Worm (Caenorhabditis elegans) whole organism, midembryonic: ENCODE measurements around the gene W05B10.6.

ENCODE experiments used
- T22C8.4 ChIP-seq: fragments of 200-800 bp; sonication (Bioruptor generic); IDR thresholded peaks from 2 replicates; pipeline ENCODE4 v1.3.6; 2022; ENCODE audit warnings: missing genetic modification characterization, missing compliant biosample characterization
- cog-1 ChIP-seq: sonication (generic microtip); optimal IDR thresholded peaks from 2 replicates; lab custom pipeline; 2016; ENCODE audit warnings: missing genetic modification characterization, missing compliant biosample characterization
- flt-1 ChIP-seq: fragments of 200-800 bp; sonication (Bioruptor generic); IDR thresholded peaks from 2 replicates; pipeline ENCODE4 v1.3.6; 2022; ENCODE audit warnings: missing genetic modification characterization, missing compliant biosample characterization
- klf-2 ChIP-seq: fragments of 200-800 bp; sonication (Bioruptor generic); conservative IDR thresholded peaks from 2 replicates; pipeline ENCODE4 v1.3.6; 2022; ENCODE audit warnings: missing genetic modification reagents, missing genetic modification characterization, missing compliant biosample characterization
- med-1 ChIP-seq: sonication (generic microtip); optimal IDR thresholded peaks from 2 replicates; lab custom pipeline; 2017; ENCODE audit warnings: missing genetic modification characterization, mild to moderate bottlenecking, missing compliant biosample characterization, antibody characterized with exemption, missing genetic modification reagents; ENCODE audit not compliant: insufficient read depth
- ref-1 ChIP-seq: fragments of 200-800 bp; sonication (Bioruptor generic); conservative IDR thresholded peaks from 2 replicates; pipeline ENCODE4 v1.3.6; 2022; ENCODE audit warnings: missing genetic modification reagents, missing genetic modification characterization, missing compliant biosample characterization
- tab-1 ChIP-seq: fragments of 200-800 bp; sonication (Bioruptor generic); IDR thresholded peaks from 2 replicates; pipeline ENCODE4 v1.3.6; 2022; ENCODE audit warnings: missing genetic modification characterization, missing compliant biosample characterization
- ztf-23 ChIP-seq: fragments of 200-800 bp; sonication (Bioruptor generic); IDR thresholded peaks from 2 replicates; pipeline ENCODE4 v1.3.6; 2022; ENCODE audit warnings: missing genetic modification reagents, missing genetic modification characterization, missing compliant biosample characterization
- ztf-29 ChIP-seq: fragments of 200-800 bp; sonication (Bioruptor generic); IDR thresholded peaks from 2 replicates; pipeline ENCODE4 v1.3.6; 2022; ENCODE audit warnings: missing genetic modification reagents, missing genetic modification characterization, missing compliant biosample characterization

Gene W05B10.6

ce11 chrV:12635218-12635617 lies 22.8 kb downstream of the W05B10.6 start:
- TF ChIP-seq cog-1 (tag; lab: Kevin White, UChicago) (no peak), ztf-29 (no peak), ref-1 (GFP tag; lab: Robert Waterston, UW) (no peak), flt-1 (GFP tag; lab: Robert Waterston, UW) (no peak)

DNA sequence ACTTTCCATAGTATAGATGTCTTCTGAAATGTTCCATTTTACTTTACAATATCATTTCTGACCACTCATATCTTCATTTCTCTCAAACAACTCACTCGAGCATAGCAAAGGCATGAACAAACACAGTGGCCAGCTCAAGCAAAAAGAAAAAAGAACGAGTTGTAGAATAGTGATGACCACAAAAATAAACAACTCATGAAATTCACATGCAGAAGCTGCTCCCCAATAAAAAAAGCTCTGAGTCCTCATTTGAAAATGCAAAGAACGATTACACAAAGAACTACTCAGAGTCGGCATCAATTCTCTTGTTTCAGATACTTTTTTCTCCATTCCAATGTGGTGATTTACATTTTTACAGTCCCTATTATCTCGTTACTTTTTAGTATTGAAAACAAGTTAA lies 23.3 kb downstream of the W05B10.6 start:
- TF ChIP-seq ztf-23, result no peak
- TF ChIP-seq tab-1 (GFP tag; lab: Robert Waterston, UW), result no peak
- no peak for TF ChIP-seq flt-1 (GFP tag; lab: Robert Waterston, UW)
- TF ChIP-seq ref-1 (GFP tag; lab: Robert Waterston, UW), result no peak
- no peak for TF ChIP-seq klf-2 (GFP tag; lab: Robert Waterston, UW)
- no peak for TF ChIP-seq cog-1 (tag; lab: Kevin White, UChicago)

ce11 chrV:12634050-12634449 lies 24.0 kb downstream of the W05B10.6 start:
- no peak for TF ChIP-seq med-1 (GFP tag; lab: Kevin White, UChicago)

DNA sequence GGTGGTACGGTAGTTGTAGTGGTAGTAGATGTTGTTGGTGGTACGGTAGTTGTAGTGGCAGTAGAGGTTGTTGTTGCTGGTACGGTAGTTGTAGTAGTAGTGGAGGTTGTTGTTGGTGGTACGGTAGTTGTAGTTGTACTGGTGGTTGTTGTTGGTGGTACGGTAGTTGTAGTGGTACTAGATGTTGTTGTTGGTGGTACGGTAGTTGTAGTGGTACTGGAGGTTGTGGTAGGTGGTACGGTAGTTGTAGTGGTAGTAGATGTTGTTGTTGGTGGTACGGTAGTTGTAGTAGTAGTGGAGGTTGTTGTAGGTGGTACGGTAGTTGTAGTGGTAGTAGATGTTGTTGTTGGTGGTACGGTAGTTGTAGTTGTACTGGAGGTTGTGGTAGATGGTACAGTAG lies 25.0 kb downstream of the W05B10.6 start:
- TF ChIP-seq T22C8.4, result no peak
- no peak for TF ChIP-seq ref-1 (GFP tag; lab: Robert Waterston, UW)
- no peak for TF ChIP-seq klf-2 (GFP tag; lab: Robert Waterston, UW)
- 0 out of 2 replicates have a peak, but pooled peaks have one; percentile 14 for TF ChIP-seq flt-1 (GFP tag; lab: Robert Waterston, UW)
- TF ChIP-seq ztf-23, result 0 out of 2 replicates have a peak, but pooled peaks have one; percentile 61
- no peak for TF ChIP-seq ztf-29
- TF ChIP-seq tab-1 (GFP tag; lab: Robert Waterston, UW), result no peak
- no peak for TF ChIP-seq cog-1 (tag; lab: Kevin White, UChicago)

DNA sequence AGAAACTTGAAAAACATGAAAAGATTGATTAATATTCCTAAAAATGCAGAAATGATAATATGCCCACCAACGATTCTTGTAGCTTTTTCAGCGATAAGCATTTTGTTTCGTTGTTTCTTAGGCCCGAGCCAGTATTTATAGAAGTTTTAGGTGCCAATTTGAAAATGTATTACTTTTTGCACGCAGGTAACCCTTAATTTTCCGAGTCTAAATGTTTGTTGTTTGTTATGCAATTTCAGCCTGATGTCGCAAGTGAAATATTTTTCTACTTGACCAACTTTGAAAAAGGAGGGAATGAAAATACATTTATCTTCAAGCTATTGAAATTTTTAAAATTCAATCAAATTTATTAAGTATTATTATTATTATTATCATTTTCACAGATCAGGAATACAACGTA lies 26.0 kb downstream of the W05B10.6 start, which contains the start of gene srx-113:
Gene srx-113, minus strand, starts transcription at position 101 of the 400 bp plus-strand sequence.
- no peak for TF ChIP-seq ztf-23
- no peak for TF ChIP-seq T22C8.4
- no peak for TF ChIP-seq flt-1 (GFP tag; lab: Robert Waterston, UW)
- no peak for TF ChIP-seq ref-1 (GFP tag; lab: Robert Waterston, UW)
- TF ChIP-seq med-1 (GFP tag; lab: Kevin White, UChicago), result no peak

DNA sequence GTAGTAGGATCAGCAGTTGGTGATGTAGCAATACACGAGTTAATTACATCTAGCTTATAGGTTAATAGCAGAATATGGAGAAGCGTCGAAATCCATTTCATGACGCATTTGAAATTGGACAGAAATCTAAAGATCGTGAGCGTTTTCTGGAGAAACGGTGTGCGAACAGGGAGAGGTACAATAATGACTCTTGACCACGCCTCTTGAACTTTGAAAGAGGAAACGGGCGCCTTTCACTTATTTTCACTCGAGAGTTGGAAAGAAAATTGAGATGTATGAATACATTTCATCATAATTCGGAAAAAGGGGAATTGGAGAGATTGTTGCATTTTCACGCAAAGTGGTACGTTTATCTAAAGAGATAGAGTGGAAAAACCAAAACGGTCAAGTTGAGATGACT lies 28.3 kb downstream of the W05B10.6 start, which contains the start of gene F56H9.6:
Gene F56H9.6, minus strand, starts transcription at position 101 of the 400 bp plus-strand sequence.
- TF ChIP-seq cog-1 (tag; lab: Kevin White, UChicago), result no peak

DNA sequence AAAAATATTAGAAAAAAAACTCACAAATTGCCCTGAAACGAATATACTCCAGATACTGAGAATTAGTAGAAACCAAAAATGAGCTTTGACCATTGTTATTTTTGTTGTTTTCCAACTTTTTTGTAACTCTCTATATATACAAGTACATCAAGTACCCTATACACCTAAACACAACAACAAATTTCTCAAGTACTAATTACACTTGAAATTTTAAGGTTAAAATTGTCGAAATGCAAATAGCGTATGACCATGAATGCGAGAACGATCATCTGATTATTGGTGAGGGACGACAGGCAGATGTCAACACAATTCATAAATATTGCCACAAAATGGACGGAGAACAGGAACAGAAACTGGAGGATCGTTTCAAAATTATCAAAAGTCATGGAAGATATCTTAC lies 33.7 kb downstream of the W05B10.6 start, which contains the start of gene F56H9.9:
Gene F56H9.9, minus strand, starts transcription at position 101 of the 400 bp plus-strand sequence.
- TF ChIP-seq ref-1 (GFP tag; lab: Robert Waterston, UW), result no peak

- TF ChIP-seq cog-1 (tag; lab: Kevin White, UChicago), result no peak
Observed at ce11 chrV:12612118-12612517, 45.9 kb downstream of the W05B10.6 start, which contains the start of gene cyc-2.2. TSS of gene cyc-2.2 (minus strand) at chrV:12612218.

ce11 chrV:12611029-12611428 lies 47.0 kb downstream of the W05B10.6 start, which contains the start of gene cubn-1:
TSS of gene cubn-1 (plus strand) at chrV:12611329.
- no peak for TF ChIP-seq ref-1 (GFP tag; lab: Robert Waterston, UW)
- no peak for TF ChIP-seq med-1 (GFP tag; lab: Kevin White, UChicago)
- no peak for TF ChIP-seq flt-1 (GFP tag; lab: Robert Waterston, UW)
- no peak for TF ChIP-seq ztf-23
- TF ChIP-seq tab-1 (GFP tag; lab: Robert Waterston, UW), result no peak
- TF ChIP-seq T22C8.4, result no peak

DNA sequence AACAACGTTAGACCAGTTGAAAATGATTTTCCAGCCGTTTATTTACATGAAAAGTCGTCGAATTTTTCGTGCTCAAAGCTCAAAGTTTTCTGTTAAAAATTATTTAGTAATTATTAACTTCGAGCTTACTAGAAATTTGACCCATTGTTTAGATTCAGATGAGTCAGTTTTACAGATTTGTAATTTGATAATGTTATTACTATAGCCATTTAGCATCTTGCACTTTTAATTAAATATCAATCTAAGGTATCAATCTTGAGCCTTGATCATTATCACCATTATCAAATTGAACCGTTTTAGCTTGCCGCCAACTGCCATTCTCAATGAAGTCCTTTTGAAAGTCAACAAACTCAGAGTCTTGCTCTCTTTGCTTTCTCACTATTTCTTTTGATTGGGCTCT lies 48.5 kb downstream of the W05B10.6 start, which contains the start of gene ZC116.1:
Gene ZC116.1, plus strand, starts transcription at position 301 of the 400 bp plus-strand sequence.
- no peak for TF ChIP-seq med-1 (GFP tag; lab: Kevin White, UChicago)
- TF ChIP-seq tab-1 (GFP tag; lab: Robert Waterston, UW), result no peak
- no peak for TF ChIP-seq ref-1 (GFP tag; lab: Robert Waterston, UW)
- TF ChIP-seq cog-1 (tag; lab: Kevin White, UChicago), result no peak
- no peak for TF ChIP-seq T22C8.4
- no peak for TF ChIP-seq klf-2 (GFP tag; lab: Robert Waterston, UW)
- no peak for TF ChIP-seq ztf-29
- TF ChIP-seq ztf-23, result no peak

- TF ChIP-seq cog-1 (tag; lab: Kevin White, UChicago) (no peak), tab-1 (GFP tag; lab: Robert Waterston, UW) (no peak), ztf-29 (no peak), med-1 (GFP tag; lab: Kevin White, UChicago) (no peak), klf-2 (GFP tag; lab: Robert Waterston, UW) (no peak), ref-1 (GFP tag; lab: Robert Waterston, UW) (no peak), T22C8.4 (no peak), ztf-23 (no peak), flt-1 (GFP tag; lab: Robert Waterston, UW) (no peak)
Observed at ce11 chrV:12608857-12609256, 49.2 kb downstream of the W05B10.6 start, which contains the start of gene ZC116.5. TSS of gene ZC116.5 (minus strand) at chrV:12608957.
